Worm (Caenorhabditis elegans): Measurements from ENCODE around the gene sri-19.

Gene sri-19

ce11 chrIV:10918877-10919560 lies 39.2 kb upstream of the sri-19 start (continued):
- peak; percentile 9 for TF ChIP-seq pax-3 (tag; optimal IDR thresholded peaks at IDR 0.05)

ce11 chrIV:10919770-10920169 lies 38.4 kb upstream of the sri-19 start, which contains the start of gene rbr-2:
Gene rbr-2 (plus strand): TSS chrIV:10920070.
- TF ChIP-seq irx-1 (tag; optimal IDR thresholded peaks at IDR 0.05) (no peak), elt-2 (tag; optimal IDR thresholded peaks at IDR 0.05) (no peak), zip-4 (GFP tag; optimal IDR thresholded peaks at IDR 0.05) (no peak), nhr-90 (tag; optimal IDR thresholded peaks at IDR 0.05; ENCODE audit: poor library complexity) (no peak), nhr-11 (tag; optimal IDR thresholded peaks at IDR 0.05) (no peak)

ce11 chrIV:10933062-10933552 lies 25.1 kb upstream of the sri-19 start, which contains the start of the genes dnc-1 and lsm-7:
Gene dnc-1 (minus strand): TSS chrIV:10933203.
Gene lsm-7 (plus strand): TSS chrIV:10933502.
- TF ChIP-seq lsy-2 (tag; optimal IDR thresholded peaks at IDR 0.05) (peak; percentile 77 to 87), rnt-1 (tag; optimal IDR thresholded peaks at IDR 0.05) (peak; percentile 80), mep-1 (tag; optimal IDR thresholded peaks at IDR 0.05) (peak; percentile 86), sox-4 (tag; optimal IDR thresholded peaks at IDR 0.05) (no peak), lin-13 (GFP tag; optimal IDR thresholded peaks at IDR 0.05) (peak; percentile 68), elt-2 (tag; optimal IDR thresholded peaks at IDR 0.05) (peak; percentile 6), zag-1 (tag; optimal IDR thresholded peaks at IDR 0.05) (no peak), nhr-11 (tag; optimal IDR thresholded peaks at IDR 0.05) (no peak), mdl-1 (tag; optimal IDR thresholded peaks at IDR 0.05) (peak in 1 of 2 experiments; percentile 34), nhr-76 (tag; optimal IDR thresholded peaks at IDR 0.05) (no peak), fkh-8 (tag; optimal IDR thresholded peaks at IDR 0.05) (peak; percentile 69), ceh-8 (GFP tag; optimal IDR thresholded peaks at IDR 0.05) (no peak), ceh-82 (tag; optimal IDR thresholded peaks at IDR 0.05) (peak; percentile 53 to 73 (median 63)), hpl-2 (GFP tag; optimal IDR thresholded peaks at IDR 0.05) (peak; percentile 41), jun-1 (tag; optimal IDR thresholded peaks at IDR 0.05) (peak; percentile 67), fos-1 (tag; optimal IDR thresholded peaks at IDR 0.05) (peak; percentile 45), hlh-4 (tag; optimal IDR thresholded peaks at IDR 0.05) (no peak), egl-13 (tag; optimal IDR thresholded peaks at IDR 0.05) (peak; percentile 50), C16A3.4 (tag; optimal IDR thresholded peaks at IDR 0.05) (peak; percentile 90), lin-39 (tag; optimal IDR thresholded peaks at IDR 0.05) (peak; percentile 41), efl-1 (optimal IDR thresholded peaks at IDR 0.05) (peak; percentile 64 to 77), efl-1 (GFP tag; optimal IDR thresholded peaks at IDR 0.05 in 1 of 2) (peak; percentile 77 to 96), nhr-84 (tag; optimal IDR thresholded peaks at IDR 0.05) (no peak), aha-1 (tag; optimal IDR thresholded peaks at IDR 0.05) (no peak), nhr-90 (tag; optimal IDR thresholded peaks at IDR 0.05; ENCODE audit: poor library complexity) (peak; percentile 20), dsc-1 (tag; optimal IDR thresholded peaks at IDR 0.05) (peak; percentile 48), nhr-77 (tag; optimal IDR thresholded peaks at IDR 0.05) (peak; percentile 60), sptf-1 (tag; optimal IDR thresholded peaks at IDR 0.05) (no peak), xbp-1 (tag; optimal IDR thresholded peaks at IDR 0.05) (peak; percentile 57), zip-4 (GFP tag; optimal IDR thresholded peaks at IDR 0.05) (peak; percentile 90), C34B4.2 (tag; optimal IDR thresholded peaks at IDR 0.05) (no peak), tlp-1 (tag; optimal IDR thresholded peaks at IDR 0.05) (no peak), tbx-2 (tag; optimal IDR thresholded peaks at IDR 0.05) (peak; percentile 62), swsn-7 (tag; optimal IDR thresholded peaks at IDR 0.05) (peak; percentile 72), unc-86 (tag; optimal IDR thresholded peaks at IDR 0.05) (peak; percentile 52), snu-23 (GFP tag; optimal IDR thresholded peaks at IDR 0.05) (peak; percentile 76), C04F5.9 (tag; optimal IDR thresholded peaks at IDR 0.05) (no peak), snpc-4 (tag; optimal IDR thresholded peaks at IDR 0.05) (peak; percentile 64), F16B12.6 (tag; optimal IDR thresholded peaks at IDR 0.05) (peak; percentile 39), dpl-1 (GFP tag; optimal IDR thresholded peaks at IDR 0.05) (peak; percentile 69 to 79 (median 69)), ama-1 (optimal IDR thresholded peaks at IDR 0.05) (no peak), nhr-85 (tag) (peak; percentile 82), pqm-1 (tag; optimal IDR thresholded peaks at IDR 0.05) (no peak), lin-35 (GFP tag; optimal IDR thresholded peaks at IDR 0.05) (peak; percentile 76 to 82), lin-14 (GFP tag; optimal IDR thresholded peaks at IDR 0.05) (peak; percentile 90), nhr-71 (tag; optimal IDR thresholded peaks at IDR 0.05) (peak; percentile 84)

Data from whole organism, L1 larva.